Fruit fly (Drosophila melanogaster): ENCODE results near the gene Ogg1.

Ogg1 gene

dm6 chrX:8709234-8709843, 19.2 kb downstream of the Ogg1 start, which contains the start of gene Hexo2 (continued):
- peak; percentile 83 for TF ChIP-seq CG13775 (GFP tag; optimal IDR thresholded peaks at IDR 0.05)
- TF ChIP-seq her (GFP tag; optimal IDR thresholded peaks at IDR 0.05), result peak; percentile 92
- TF ChIP-seq CG11723 (GFP tag; optimal IDR thresholded peaks at IDR 0.05), result peak; percentile 79
- TF ChIP-seq HHEX (GFP tag; optimal IDR thresholded peaks at IDR 0.05), result peak; percentile 92
- no peak for TF ChIP-seq pita (GFP tag; optimal IDR thresholded peaks at IDR 0.05)
- no peak for TF ChIP-seq B-H2 (GFP tag; optimal IDR thresholded peaks at IDR 0.05)
- TF ChIP-seq CG17612 (GFP tag; IDR thresholded peaks at IDR 0.05), result peak; percentile 89
- peak; percentile 95 for TF ChIP-seq tin (GFP tag; optimal IDR thresholded peaks at IDR 0.05)
- TF ChIP-seq CG9876 (GFP tag; optimal IDR thresholded peaks at IDR 0.05), result peak; percentile 88
- peak; percentile 85 for TF ChIP-seq CG9727 (GFP tag; optimal IDR thresholded peaks at IDR 0.05)
- peak; percentile 95 for TF ChIP-seq az2 (GFP tag; optimal IDR thresholded peaks at IDR 0.05)
- peak; percentile 72 for TF ChIP-seq CG15514 (GFP tag; optimal IDR thresholded peaks at IDR 0.05)
- TF ChIP-seq Med (GFP tag), result peak; percentile 99
- peak; percentile 79 to 91 for TF ChIP-seq Hr51 (GFP tag; optimal IDR thresholded peaks at IDR 0.05)
- TF ChIP-seq CG1233 (GFP tag; optimal IDR thresholded peaks at IDR 0.05), result peak; percentile 83
- TF ChIP-seq vvl (GFP tag; IDR thresholded peaks at IDR 0.05), result peak; percentile 99
- TF ChIP-seq CG14441 (GFP tag; IDR thresholded peaks at IDR 0.05), result peak; percentile 97
- TF ChIP-seq CG14710 (tag; optimal IDR thresholded peaks at IDR 0.05), result peak; percentile 87
- peak in 1 of 3 experiments; percentile 3 for TF ChIP-seq Stat92E (GFP tag; optimal IDR thresholded peaks at IDR 0.05)
- 0 out of 4 replicates have a peak, but pooled peaks have one; percentile 48 for TF ChIP-seq chinmo (GFP tag; IDR thresholded peaks at IDR 0.05; ENCODE audit: partially characterized antibody)
- TF ChIP-seq H2.0 (GFP tag; IDR thresholded peaks at IDR 0.05), result peak; percentile 96
- peak; percentile 65 for TF ChIP-seq Spps (tag; optimal IDR thresholded peaks at IDR 0.05)
- no peak for TF ChIP-seq CG2129 (GFP tag; IDR thresholded peaks at IDR 0.05; ENCODE audit: partially characterized antibody)
- TF ChIP-seq BtbVII (GFP tag; optimal IDR thresholded peaks at IDR 0.05), result peak; percentile 77
- peak; percentile 94 for TF ChIP-seq sens-2 (GFP tag; IDR thresholded peaks at IDR 0.05)
- TF ChIP-seq otp (GFP tag; IDR thresholded peaks at IDR 0.05), result peak; percentile 96
- TF ChIP-seq kah (GFP tag; optimal IDR thresholded peaks at IDR 0.05), result peak; percentile 81
- no peak for TF ChIP-seq sc (optimal IDR thresholded peaks at IDR 0.05)
- TF ChIP-seq sc (GFP tag; optimal IDR thresholded peaks at IDR 0.05), result peak; percentile 91
- TF ChIP-seq CG10366 (GFP tag; IDR thresholded peaks at IDR 0.05), result peak; percentile 96
- no peak for TF ChIP-seq cad (GFP tag; optimal IDR thresholded peaks at IDR 0.05)
- TF ChIP-seq Hmr (GFP tag; optimal IDR thresholded peaks at IDR 0.05), result peak; percentile 76
- no peak for TF ChIP-seq ftz-f1 (GFP tag; optimal IDR thresholded peaks at IDR 0.05)
- peak; percentile 90; the same call in 1 of the 2 replicates for TF ChIP-seq NFAT (GFP tag; IDR thresholded peaks at IDR 0.05)
- peak; percentile 76 for TF ChIP-seq pho (GFP tag; optimal IDR thresholded peaks at IDR 0.05)
- TF ChIP-seq Asciz (GFP tag; optimal IDR thresholded peaks at IDR 0.05), result peak; percentile 90
- peak; percentile 92 for TF ChIP-seq CG1792 (GFP tag; optimal IDR thresholded peaks at IDR 0.05)
- TF ChIP-seq trem (tag; optimal IDR thresholded peaks at IDR 0.05), result peak; percentile 80
- no peak for TF ChIP-seq hb (GFP tag; IDR thresholded peaks at IDR 0.05; ENCODE audit: partially characterized antibody)
- peak; percentile 96 for TF ChIP-seq CG4820 (GFP tag; optimal IDR thresholded peaks at IDR 0.05)
- TF ChIP-seq inv (GFP tag; IDR thresholded peaks at IDR 0.05; ENCODE audit: partially characterized antibody), result no peak
- peak; percentile 63 for TF ChIP-seq CG10431 (GFP tag; optimal IDR thresholded peaks at IDR 0.05)
- TF ChIP-seq bab2 (GFP tag; optimal IDR thresholded peaks at IDR 0.05), result peak; percentile 92
- peak; percentile 85 for TF ChIP-seq gcm (GFP tag; optimal IDR thresholded peaks at IDR 0.05)
- TF ChIP-seq z (GFP tag; IDR thresholded peaks at IDR 0.05), result peak; percentile 53; the same call in 1 of the 3 replicates
- TF ChIP-seq CG17385 (GFP tag; optimal IDR thresholded peaks at IDR 0.05), result peak; percentile 88
- no peak for TF ChIP-seq Poxn (GFP tag; IDR thresholded peaks at IDR 0.05)
- peak; percentile 78 for TF ChIP-seq rib (GFP tag; IDR thresholded peaks at IDR 0.05)
- peak; percentile 47 for TF ChIP-seq Hey (tag; optimal IDR thresholded peaks at IDR 0.05)
